In genomic region chr3L:4233603-4234277, dm6 we compare ENCODE assay signal across 4 fruit fly cellular contexts.
A peak's percentile ranks its signal among the peaks of the same experiment; 100 is the strongest.
TF ChIP-seq lines count a peak whose summit lies in the region.

No protein-coding gene starts in this region.

- TF ChIP-seq CTCF in whole organism, embryonic (GFP tag; optimal IDR thresholded peaks at IDR 0.05; lab: Kevin White, UChicago), result no peak

TF ChIP-seq in whole organism, adult, 20 proteins besides CTCF, POLR2A, EP300 and RAD21:
- TF ChIP-seq Mnt (GFP tag; optimal IDR thresholded peaks at IDR 0.05; lab: Kevin White, UChicago), result no peak
- peak; percentile 37 for TF ChIP-seq kay (GFP tag; lab: Kevin White, UChicago; ENCODE audit: borderline replicate concordance)
- TF ChIP-seq Crg-1 (GFP tag; optimal IDR thresholded peaks at IDR 0.05; lab: Kevin White, UChicago), result no peak
- peak; percentile 9 for TF ChIP-seq CG12768 (GFP tag; optimal IDR thresholded peaks at IDR 0.05; lab: Kevin White, UChicago)
- peak; percentile 90 for TF ChIP-seq tj (GFP tag; optimal IDR thresholded peaks at IDR 0.05; lab: Kevin White, UChicago)
- TF ChIP-seq cic (GFP tag; optimal IDR thresholded peaks at IDR 0.05; lab: Kevin White, UChicago), result peak; percentile 91

TF ChIP-seq in whole organism, embryonic, 481 proteins besides CTCF, POLR2A, EP300 and RAD21 (continues in another document):
- TF ChIP-seq CG6765 (GFP tag; optimal IDR thresholded peaks at IDR 0.05; lab: Kevin White, UChicago) (no peak), row (GFP tag; IDR thresholded peaks at IDR 0.05; lab: Robert Waterston, UW) (no peak), CG4707 (GFP tag; optimal IDR thresholded peaks at IDR 0.05; lab: Kevin White, UChicago) (no peak), CG32772 (GFP tag; IDR thresholded peaks at IDR 0.05; lab: Robert Waterston, UW) (no peak), tna (GFP tag; IDR thresholded peaks at IDR 0.05; lab: Robert Waterston, UW; ENCODE audit: partially characterized antibody) (peak; percentile 30; the same call in 1 of the 2 replicates), cg (GFP tag; optimal IDR thresholded peaks at IDR 0.05; lab: Kevin White, UChicago) (peak; percentile 94), MBD-R2 (GFP tag; IDR thresholded peaks at IDR 0.05; lab: Robert Waterston, UW) (no peak), CG7372 (GFP tag; IDR thresholded peaks at IDR 0.05; lab: Robert Waterston, UW) (no peak), CG13894 (tag; optimal IDR thresholded peaks at IDR 0.05; lab: Kevin White, UChicago) (no peak), chinmo (GFP tag; IDR thresholded peaks at IDR 0.05; lab: Robert Waterston, UW; ENCODE audit: partially characterized antibody) (peak; percentile 83; the same call in 1 of the 4 replicates), bcd (GFP tag; optimal IDR thresholded peaks at IDR 0.05; lab: Kevin White, UChicago) (no peak), Ravus (GFP tag; IDR thresholded peaks at IDR 0.05; lab: Robert Waterston, UW) (no peak), Hr51 (GFP tag; optimal IDR thresholded peaks at IDR 0.05; lab: Kevin White, UChicago) (no peak), Nf-YB (GFP tag; optimal IDR thresholded peaks at IDR 0.05; lab: Kevin White, UChicago) (peak; percentile 61), CG31365 (tag; optimal IDR thresholded peaks at IDR 0.05; lab: Kevin White, UChicago) (no peak), Nf-YC (tag; optimal IDR thresholded peaks at IDR 0.05; lab: Kevin White, UChicago) (peak; percentile 45), HLHmδ (GFP tag; optimal IDR thresholded peaks at IDR 0.05; lab: Kevin White, UChicago) (peak; percentile 36), onecut (GFP tag; IDR thresholded peaks at IDR 0.05; lab: Robert Waterston, UW) (peak; percentile 65), klu (GFP tag; IDR thresholded peaks at IDR 0.05; lab: Robert Waterston, UW) (no peak), ci (GFP tag; IDR thresholded peaks at IDR 0.05; lab: Robert Waterston, UW) (no peak), Adf1 (GFP tag; IDR thresholded peaks at IDR 0.05; lab: Robert Waterston, UW) (peak; percentile 58), CG7963 (GFP tag; IDR thresholded peaks at IDR 0.05; lab: Robert Waterston, UW; ENCODE audit: partially characterized antibody) (0 out of 3 replicates have a peak, but pooled peaks have one; percentile 18), D (optimal IDR thresholded peaks at IDR 0.05; lab: Kevin White, UChicago) (peak; percentile 43), D (GFP tag; optimal IDR thresholded peaks at IDR 0.05; lab: Kevin White, UChicago) (no peak), Trl (optimal IDR thresholded peaks at IDR 0.05; lab: Kevin White, UChicago) (peak; percentile 54 to 69), Trl (GFP tag; optimal IDR thresholded peaks at IDR 0.05; lab: Kevin White, UChicago) (no peak), CG8478 (optimal IDR thresholded peaks at IDR 0.05; lab: Kevin White, UChicago) (peak; percentile 92), z (GFP tag; IDR thresholded peaks at IDR 0.05; lab: Robert Waterston, UW) (peak; percentile 89)

TF ChIP-seq in whole organism, prepupa, 60 proteins besides CTCF, POLR2A, EP300 and RAD21:
- TF ChIP-seq CG8119 (GFP tag; IDR thresholded peaks at IDR 0.05; lab: Robert Waterston, UW) (no peak), Sox102F (GFP tag; optimal IDR thresholded peaks at IDR 0.05; lab: Kevin White, UChicago) (no peak), fd59A (GFP tag; optimal IDR thresholded peaks at IDR 0.05; lab: Kevin White, UChicago) (no peak), Hr39 (GFP tag; optimal IDR thresholded peaks at IDR 0.05; lab: Kevin White, UChicago) (no peak), fkh (GFP tag; optimal IDR thresholded peaks at IDR 0.05; lab: Kevin White, UChicago) (peak; percentile 42), CG34406 (GFP tag; optimal IDR thresholded peaks at IDR 0.05; lab: Kevin White, UChicago) (no peak), Eip93F (GFP tag; optimal IDR thresholded peaks at IDR 0.05; lab: Kevin White, UChicago) (no peak), fd85E (GFP tag; optimal IDR thresholded peaks at IDR 0.05; lab: Kevin White, UChicago) (no peak), CG6854 (GFP tag; optimal IDR thresholded peaks at IDR 0.05; lab: Kevin White, UChicago) (no peak), CG15336 (GFP tag; IDR thresholded peaks at IDR 0.05; lab: Robert Waterston, UW) (0 out of 2 replicates have a peak, but pooled peaks have one; percentile 18), CG11294 (GFP tag; IDR thresholded peaks at IDR 0.05; lab: Robert Waterston, UW) (no peak), CG6792 (GFP tag; optimal IDR thresholded peaks at IDR 0.05; lab: Kevin White, UChicago) (no peak), CG32006 (GFP tag; optimal IDR thresholded peaks at IDR 0.05; lab: Kevin White, UChicago) (no peak), svp (GFP tag; lab: Kevin White, UChicago) (peak; percentile 84), vri (GFP tag; optimal IDR thresholded peaks at IDR 0.05; lab: Kevin White, UChicago) (no peak), ss (GFP tag; optimal IDR thresholded peaks at IDR 0.05; lab: Kevin White, UChicago) (peak in 1 of 2 experiments; percentile 46), CG3032 (tag; optimal IDR thresholded peaks at IDR 0.05; lab: Kevin White, UChicago) (no peak), Hr4 (GFP tag; optimal IDR thresholded peaks at IDR 0.05; lab: Kevin White, UChicago) (no peak), net (GFP tag; optimal IDR thresholded peaks at IDR 0.05; lab: Kevin White, UChicago) (no peak), Eip78C (GFP tag; lab: Kevin White, UChicago) (no peak), Smox (GFP tag; optimal IDR thresholded peaks at IDR 0.05; lab: Kevin White, UChicago) (no peak), CG4318 (GFP tag; optimal IDR thresholded peaks at IDR 0.05; lab: Kevin White, UChicago) (no peak), salr (GFP tag; optimal IDR thresholded peaks at IDR 0.05; lab: Kevin White, UChicago) (no peak), dac (GFP tag; optimal IDR thresholded peaks at IDR 0.05; lab: Kevin White, UChicago) (no peak), Hr38 (GFP tag; optimal IDR thresholded peaks at IDR 0.05; lab: Kevin White, UChicago) (no peak)

TF ChIP-seq in whole organism, wandering third instar larva, 38 proteins besides CTCF, POLR2A, EP300 and RAD21:
- no peak for TF ChIP-seq foxo (GFP tag; optimal IDR thresholded peaks at IDR 0.05; lab: Kevin White, UChicago)
- TF ChIP-seq woc (GFP tag; optimal IDR thresholded peaks at IDR 0.05; lab: Kevin White, UChicago), result no peak
- TF ChIP-seq OdsH (GFP tag; optimal IDR thresholded peaks at IDR 0.05; lab: Kevin White, UChicago), result no peak
- TF ChIP-seq Rel (GFP tag; optimal IDR thresholded peaks at IDR 0.05; lab: Kevin White, UChicago), result no peak
- TF ChIP-seq Rel (tag; optimal IDR thresholded peaks at IDR 0.05; lab: Kevin White, UChicago), result peak; percentile 2
- TF ChIP-seq lola (GFP tag; optimal IDR thresholded peaks at IDR 0.05; lab: Kevin White, UChicago), result no peak
- TF ChIP-seq jim (GFP tag; optimal IDR thresholded peaks at IDR 0.05; lab: Kevin White, UChicago), result no peak
- TF ChIP-seq dmrt93B (GFP tag; optimal IDR thresholded peaks at IDR 0.05; lab: Kevin White, UChicago), result no peak
- TF ChIP-seq GATAd (GFP tag; optimal IDR thresholded peaks at IDR 0.05; lab: Kevin White, UChicago), result no peak
- no peak for TF ChIP-seq Hr78 (GFP tag; optimal IDR thresholded peaks at IDR 0.05; lab: Kevin White, UChicago)
- TF ChIP-seq Vsx2 (GFP tag; optimal IDR thresholded peaks at IDR 0.05; lab: Kevin White, UChicago; ENCODE audit: partially characterized antibody), result peak; percentile 11
- TF ChIP-seq sage (GFP tag; optimal IDR thresholded peaks at IDR 0.05; lab: Kevin White, UChicago), result no peak
- peak; percentile 64 for TF ChIP-seq N (GFP tag; optimal IDR thresholded peaks at IDR 0.05; lab: Kevin White, UChicago)
- TF ChIP-seq CrebA (GFP tag; optimal IDR thresholded peaks at IDR 0.05; lab: Kevin White, UChicago; ENCODE audit: borderline replicate concordance), result no peak
- TF ChIP-seq Sp1 (GFP tag; optimal IDR thresholded peaks at IDR 0.05; lab: Kevin White, UChicago), result no peak
- no peak for TF ChIP-seq fru (GFP tag; optimal IDR thresholded peaks at IDR 0.05; lab: Kevin White, UChicago)
- no peak for TF ChIP-seq Myc (optimal IDR thresholded peaks at IDR 0.05; lab: Kevin White, UChicago)
- no peak for TF ChIP-seq usp (GFP tag; optimal IDR thresholded peaks at IDR 0.05; lab: Kevin White, UChicago)
- TF ChIP-seq CG9705 (GFP tag; optimal IDR thresholded peaks at IDR 0.05; lab: Kevin White, UChicago), result no peak
- no peak for TF ChIP-seq brk (GFP tag; optimal IDR thresholded peaks at IDR 0.05; lab: Kevin White, UChicago)
- no peak for TF ChIP-seq tai (GFP tag; optimal IDR thresholded peaks at IDR 0.05; lab: Kevin White, UChicago)
- TF ChIP-seq HLH106 (tag; optimal IDR thresholded peaks at IDR 0.05; lab: Kevin White, UChicago), result no peak
- peak; percentile 38 for TF ChIP-seq Dif (GFP tag; optimal IDR thresholded peaks at IDR 0.05; lab: Kevin White, UChicago; ENCODE audit: partially characterized antibody)
- peak in 1 of 2 experiments; percentile 21 for TF ChIP-seq dl (GFP tag; optimal IDR thresholded peaks at IDR 0.05; lab: Kevin White, UChicago; ENCODE audit: insufficient read depth in 1 of 2, partially characterized antibody in 2 of 2)
TF ChIP-seq in whole organism, wandering third instar larva: peak in this region for 5.
